Worm (Caenorhabditis elegans) whole organism, early embryonic: ENCODE results near the gene F33A8.7.

ENCODE experiments used
- F13C5.2 ChIP-seq: sonication (generic microtip); optimal IDR thresholded peaks from 2 replicates; lab custom pipeline; 2017; ENCODE audit warnings: mild to moderate bottlenecking, missing genetic modification characterization, inconsistent platforms, missing compliant biosample characterization
- ama-1 ChIP-seq: fragments of 150-350 bp; optimal IDR thresholded peaks from 2 replicates; lab custom pipeline; 2014
- flt-1 ChIP-seq: fragments of 200-800 bp; sonication (Bioruptor generic); IDR thresholded peaks from 2 replicates; pipeline ENCODE4 v1.3.6; 2022; ENCODE audit warnings: missing genetic modification characterization, missing compliant biosample characterization
- scrt-1 ChIP-seq: fragments of 200-800 bp; sonication (Bioruptor generic); IDR thresholded peaks from 2 replicates; pipeline ENCODE4 v1.3.6; 2022; ENCODE audit warnings: missing genetic modification characterization, missing compliant biosample characterization
- tbx-11 ChIP-seq: fragments of 200-800 bp; sonication (Bioruptor generic); IDR thresholded peaks from 2 replicates; pipeline ENCODE4 v1.3.6; 2022; ENCODE audit warnings: missing genetic modification characterization, missing compliant biosample characterization
- tra-4 ChIP-seq: sonication (generic microtip); optimal IDR thresholded peaks from 2 replicates; lab custom pipeline; 2017; ENCODE audit warnings: missing genetic modification characterization, missing compliant biosample characterization

DNA sequence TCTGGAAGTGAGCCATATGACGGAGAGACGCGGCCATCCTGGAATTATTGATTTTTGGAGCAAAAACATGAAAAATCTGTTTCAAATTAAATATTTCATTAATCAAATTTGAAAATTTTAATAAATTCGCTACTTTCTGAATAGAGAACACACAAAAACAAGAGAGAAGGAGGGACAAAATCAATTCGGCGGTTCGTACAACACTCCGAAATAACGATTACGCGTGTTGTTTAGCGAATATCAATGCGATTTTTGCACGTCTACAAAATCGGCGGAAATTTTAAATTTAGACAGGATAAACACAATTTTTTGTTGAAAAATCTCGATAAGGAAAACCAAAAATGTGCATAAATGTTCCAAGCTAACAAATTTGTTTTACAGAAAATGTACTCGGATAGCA lies 24.4 kb upstream of the F33A8.7 start, which contains the start of the genes sdhd-1 and ilkp-1:
- TF ChIP-seq scrt-1 (GFP tag; lab: Robert Waterston, UW) (no peak), flt-1 (GFP tag; lab: Robert Waterston, UW) (no peak), tra-4 (no peak), ama-1 (no peak), tbx-11 (no peak), F13C5.2 (no peak)
